Fruit fly (Drosophila melanogaster) whole organism, prepupa: Measurements from ENCODE around the gene CG31957.

Source experiments
- Blimp-1 ChIP-seq: fragments of 200-800 bp; sonication (Bioruptor generic); optimal IDR thresholded peaks from 3 replicates; lab custom pipeline; 2017; ENCODE audit warnings: missing biosample characterization, missing genetic modification characterization, mild to moderate bottlenecking, moderate library complexity, missing genetic modification reagents
- CG10631 ChIP-seq: fragments of 200-800 bp; sonication (Bioruptor generic); optimal IDR thresholded peaks from 2 replicates; lab custom pipeline; 2016; ENCODE audit warnings: missing biosample characterization, missing genetic modification characterization
- CG10669 ChIP-seq: fragments of 200-800 bp; sonication (Bioruptor generic); optimal IDR thresholded peaks from 3 replicates; lab custom pipeline; 2018; ENCODE audit warnings: missing biosample characterization, mild to moderate bottlenecking, missing genetic modification characterization, moderate library complexity
- CG11294 ChIP-seq: fragments of 200-800 bp; sonication (Bioruptor generic); IDR thresholded peaks from 2 replicates; pipeline ENCODE4 v1.3.6; 2022; ENCODE audit warnings: missing biosample characterization, missing genetic modification characterization
- CG11762 ChIP-seq: fragments of 200-800 bp; sonication (Bioruptor generic); optimal IDR thresholded peaks from 3 replicates; lab custom pipeline; 2016; ENCODE audit warnings: missing biosample characterization, missing genetic modification characterization; ENCODE audit not compliant: insufficient read depth
- CG11902 ChIP-seq: fragments of 200-800 bp; sonication (Bioruptor generic); optimal IDR thresholded peaks from 3 replicates; lab custom pipeline; 2016; ENCODE audit warnings: missing biosample characterization, missing genetic modification characterization
- CG15336 ChIP-seq: fragments of 200-800 bp; sonication (Bioruptor generic); IDR thresholded peaks from 2 replicates; pipeline ENCODE4 v1.3.6; 2022; ENCODE audit warnings: missing biosample characterization, missing genetic modification characterization
- CG16779 ChIP-seq: fragments of 200-800 bp; sonication (Bioruptor generic); optimal IDR thresholded peaks from 3 replicates; lab custom pipeline; 2017; ENCODE audit warnings: missing biosample characterization, mild to moderate bottlenecking, missing genetic modification characterization
- CG3032 ChIP-seq: fragments of 200-800 bp; optimal IDR thresholded peaks from 2 replicates; lab custom pipeline; 2019; ENCODE audit warnings: missing biosample characterization, mild to moderate bottlenecking, missing genetic modification characterization, moderate library complexity
- CG31627 ChIP-seq: fragments of 200-800 bp; sonication (Bioruptor generic); optimal IDR thresholded peaks from 3 replicates; lab custom pipeline; 2016; ENCODE audit warnings: missing biosample characterization, missing genetic modification characterization
- CG32006 ChIP-seq: fragments of 200-800 bp; sonication (Bioruptor generic); optimal IDR thresholded peaks from 3 replicates; lab custom pipeline; 2017; ENCODE audit warnings: missing biosample characterization, mild to moderate bottlenecking, missing genetic modification characterization
- CG3919 ChIP-seq: fragments of 200-800 bp; sonication (Bioruptor generic); optimal IDR thresholded peaks from 3 replicates; lab custom pipeline; 2016; ENCODE audit warnings: missing biosample characterization, missing genetic modification characterization
- CG4318 ChIP-seq: fragments of 200-800 bp; sonication (Bioruptor generic); optimal IDR thresholded peaks from 3 replicates; lab custom pipeline; 2017; ENCODE audit warnings: missing biosample characterization, mild to moderate bottlenecking, missing genetic modification characterization
- CG6163 ChIP-seq: fragments of 200-800 bp; sonication (Bioruptor generic); IDR thresholded peaks from 3 replicates; pipeline ENCODE4 v1.3.6; 2022; ENCODE audit warnings: missing biosample characterization, missing genetic modification characterization
- CG6276 ChIP-seq: fragments of 200-800 bp; sonication (Bioruptor generic); optimal IDR thresholded peaks from 2 replicates; lab custom pipeline; 2017; ENCODE audit warnings: missing biosample characterization, mild to moderate bottlenecking, missing genetic modification characterization
- CG6808 ChIP-seq: fragments of 200-800 bp; sonication (Bioruptor generic); optimal IDR thresholded peaks from 3 replicates; lab custom pipeline; 2017; ENCODE audit warnings: missing biosample characterization, missing genetic modification characterization, mild to moderate bottlenecking, moderate library complexity, missing genetic modification reagents
- CG6854 ChIP-seq: fragments of 200-800 bp; sonication (Bioruptor generic); optimal IDR thresholded peaks from 2 replicates; lab custom pipeline; 2017; ENCODE audit warnings: missing biosample characterization, mild to moderate bottlenecking, missing genetic modification characterization
- CG7368 ChIP-seq: fragments of 200-800 bp; sonication (Bioruptor generic); optimal IDR thresholded peaks from 3 replicates; lab custom pipeline; 2016; ENCODE audit warnings: missing biosample characterization, missing genetic modification characterization
- CG8119 ChIP-seq: fragments of 200-800 bp; sonication (Bioruptor generic); IDR thresholded peaks from 3 replicates; pipeline ENCODE4 v1.3.6; 2022; ENCODE audit warnings: missing biosample characterization, missing genetic modification characterization
- CG8319 ChIP-seq: fragments of 200-800 bp; sonication (Bioruptor generic); optimal IDR thresholded peaks from 3 replicates; lab custom pipeline; 2016; ENCODE audit warnings: missing biosample characterization, missing genetic modification characterization
- CG9139 ChIP-seq: fragments of 200-800 bp; sonication (Bioruptor generic); optimal IDR thresholded peaks from 3 replicates; lab custom pipeline; 2017; ENCODE audit warnings: missing biosample characterization, mild to moderate bottlenecking, missing genetic modification characterization
- Eip75B ChIP-seq: fragments of 200-800 bp; sonication (Bioruptor generic); optimal IDR thresholded peaks from 3 replicates; lab custom pipeline; 2016; ENCODE audit warnings: missing biosample characterization, missing genetic modification characterization
- Eip93F ChIP-seq: fragments of 200-800 bp; sonication (Bioruptor generic); optimal IDR thresholded peaks from 2 replicates; lab custom pipeline; 2016; ENCODE audit warnings: missing biosample characterization, mild to moderate bottlenecking, missing genetic modification characterization
- Ets21C ChIP-seq: fragments of 200-800 bp; sonication (Bioruptor generic); optimal IDR thresholded peaks from 3 replicates; lab custom pipeline; 2016; ENCODE audit warnings: missing biosample characterization, missing genetic modification characterization
- Ets96B ChIP-seq: fragments of 200-800 bp; optimal IDR thresholded peaks from 2 replicates; lab custom pipeline; 2019; ENCODE audit warnings: missing biosample characterization, mild to moderate bottlenecking, missing genetic modification characterization, moderate library complexity
- Gug ChIP-seq: fragments of 200-800 bp; sonication (Bioruptor generic); IDR thresholded peaks from 2 replicates; pipeline ENCODE4 v1.3.6; 2022; ENCODE audit warnings: missing biosample characterization, missing genetic modification characterization
- Hr38 ChIP-seq: sonication (Bioruptor generic); optimal IDR thresholded peaks from 2 replicates; lab custom pipeline; 2016; ENCODE audit warnings: missing biosample characterization, missing genetic modification characterization
- Hr39 ChIP-seq: fragments of 200-800 bp; sonication (Bioruptor generic); optimal IDR thresholded peaks from 2 replicates; lab custom pipeline; 2016; ENCODE audit warnings: missing biosample characterization, missing genetic modification characterization
- Hr4 ChIP-seq: fragments of 200-800 bp; sonication (Bioruptor generic); optimal IDR thresholded peaks from 3 replicates; lab custom pipeline; 2016; ENCODE audit warnings: missing biosample characterization, missing genetic modification characterization
- Lpt ChIP-seq: fragments of 200-800 bp; sonication (Bioruptor generic); optimal IDR thresholded peaks from 3 replicates; lab custom pipeline; 2016; ENCODE audit warnings: missing biosample characterization, missing genetic modification characterization
- Met ChIP-seq: fragments of 200-800 bp; sonication (Bioruptor generic); optimal IDR thresholded peaks from 3 replicates; lab custom pipeline; 2016; ENCODE audit warnings: missing biosample characterization, missing genetic modification characterization
- OdsH ChIP-seq: fragments of 200-800 bp; sonication (Bioruptor generic); optimal IDR thresholded peaks from 3 replicates; lab custom pipeline; 2016; ENCODE audit warnings: missing biosample characterization, missing genetic modification characterization
- Smox ChIP-seq: fragments of 200-800 bp; sonication (Bioruptor generic); optimal IDR thresholded peaks from 3 replicates; lab custom pipeline; 2016; ENCODE audit warnings: missing biosample characterization, missing genetic modification characterization
- Sox102F ChIP-seq: fragments of 200-800 bp; sonication (Bioruptor generic); optimal IDR thresholded peaks from 2 replicates; lab custom pipeline; 2016; ENCODE audit warnings: missing biosample characterization, mild to moderate bottlenecking, missing genetic modification characterization
- Sox14 ChIP-seq: fragments of 200-800 bp; sonication (Bioruptor generic); optimal IDR thresholded peaks from 3 replicates; lab custom pipeline; 2016; ENCODE audit warnings: missing biosample characterization, missing genetic modification characterization
- Sox15 ChIP-seq: fragments of 200-800 bp; sonication (Bioruptor generic); optimal IDR thresholded peaks from 3 replicates; lab custom pipeline; 2016; ENCODE audit warnings: missing biosample characterization, missing genetic modification characterization
- dac ChIP-seq: fragments of 200-800 bp; sonication (Bioruptor generic); optimal IDR thresholded peaks from 2 replicates; lab custom pipeline; 2017; ENCODE audit warnings: missing biosample characterization, mild to moderate bottlenecking, missing genetic modification characterization
- dsx ChIP-seq: fragments of 200-800 bp; optimal IDR thresholded peaks from 3 replicates; lab custom pipeline; 2019; ENCODE audit warnings: missing biosample characterization, mild to moderate bottlenecking, missing genetic modification characterization, moderate library complexity; ENCODE audit not compliant: poor library complexity, severe bottlenecking
- eg ChIP-seq: fragments of 200-800 bp; sonication (Bioruptor generic); IDR thresholded peaks from 3 replicates; pipeline ENCODE4 v1.3.6; 2022; ENCODE audit warnings: missing biosample characterization, missing genetic modification characterization
- esn ChIP-seq: fragments of 200-800 bp; sonication (Bioruptor generic); optimal IDR thresholded peaks from 2 replicates; lab custom pipeline; 2016; ENCODE audit warnings: missing biosample characterization, mild to moderate bottlenecking, missing genetic modification characterization, moderate library complexity
- fd59A ChIP-seq: fragments of 200-800 bp; sonication (Bioruptor generic); optimal IDR thresholded peaks from 2 replicates; lab custom pipeline; 2017; ENCODE audit warnings: missing biosample characterization, mild to moderate bottlenecking, missing genetic modification characterization, missing genetic modification reagents
- fd85E ChIP-seq: fragments of 200-800 bp; sonication (Bioruptor generic); optimal IDR thresholded peaks from 3 replicates; lab custom pipeline; 2016; ENCODE audit warnings: missing biosample characterization, missing genetic modification characterization
- fkh ChIP-seq: fragments of 200-800 bp; sonication (Bioruptor generic); optimal IDR thresholded peaks from 3 replicates; lab custom pipeline; 2017; ENCODE audit warnings: missing biosample characterization, mild to moderate bottlenecking, missing genetic modification characterization, moderate library complexity
- lz ChIP-seq: fragments of 200-800 bp; sonication (Bioruptor generic); optimal IDR thresholded peaks from 3 replicates; lab custom pipeline; 2016; ENCODE audit warnings: missing biosample characterization, missing genetic modification characterization
- net ChIP-seq: fragments of 200-800 bp; sonication (Bioruptor generic); optimal IDR thresholded peaks from 3 replicates; lab custom pipeline; 2016; ENCODE audit warnings: missing biosample characterization, missing genetic modification characterization
- pdm3 ChIP-seq: fragments of 200-800 bp; sonication (Bioruptor generic); optimal IDR thresholded peaks from 3 replicates; lab custom pipeline; 2016; ENCODE audit warnings: missing biosample characterization, missing genetic modification characterization
- salr ChIP-seq, 2 experiments: fragments of 200-800 bp; sonication (Bioruptor generic); optimal IDR thresholded peaks; 3 replicates each; lab custom pipeline; 2016 to 2018; ENCODE audit warnings: missing biosample characterization in 2 of 2, missing genetic modification characterization in 2 of 2, mild to moderate bottlenecking in 1 of 2
- spab ChIP-seq: fragments of 200-800 bp; sonication (Bioruptor generic); optimal IDR thresholded peaks from 2 replicates; lab custom pipeline; 2017; ENCODE audit warnings: missing biosample characterization, mild to moderate bottlenecking, missing genetic modification characterization, missing genetic modification reagents
- ss ChIP-seq, 2 experiments: fragments of 200-800 bp; sonication (Bioruptor generic); optimal IDR thresholded peaks; 2 replicates in 1 of 2; 3 replicates in 1 of 2; lab custom pipeline; 2017 to 2018; ENCODE audit warnings: mild to moderate bottlenecking in 2 of 2, missing biosample characterization in 2 of 2, missing genetic modification characterization in 2 of 2, moderate library complexity in 1 of 2
- svp ChIP-seq: fragments of 200-800 bp; sonication (Bioruptor generic); peaks from one replicate; lab custom pipeline; 2016; ENCODE audit warnings: missing biosample characterization, missing genetic modification characterization
- topi ChIP-seq: fragments of 200-800 bp; sonication (Bioruptor generic); optimal IDR thresholded peaks from 3 replicates; lab custom pipeline; 2016; ENCODE audit warnings: missing biosample characterization, missing genetic modification characterization
- vri ChIP-seq: fragments of 200-800 bp; sonication (Bioruptor generic); optimal IDR thresholded peaks from 3 replicates; lab custom pipeline; 2016; ENCODE audit warnings: missing biosample characterization, mild to moderate bottlenecking, missing genetic modification characterization

The CG31957 gene

DNA sequence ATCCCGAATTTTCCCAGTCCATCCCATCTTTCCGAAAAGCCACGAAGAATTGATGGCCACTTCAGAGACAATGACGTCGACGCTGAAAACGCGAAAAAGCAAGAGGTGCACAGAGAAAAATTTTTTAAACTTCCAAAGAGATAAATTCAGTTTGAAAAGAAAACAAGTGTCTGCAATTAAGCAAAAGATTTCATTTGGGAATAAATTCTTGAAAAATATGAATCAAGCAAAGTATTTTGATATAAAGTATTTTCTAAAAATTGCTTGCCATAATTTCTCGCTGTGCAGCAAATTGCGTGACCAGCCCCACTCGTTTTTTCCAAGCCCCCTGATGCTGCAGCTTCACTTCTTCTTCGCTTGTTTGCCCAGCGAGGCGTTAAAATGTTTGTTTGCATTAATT is 9.9 kb upstream of the CG31957 start:
- peak in 1 of 2 experiments; percentile 68 for TF ChIP-seq salr (GFP tag; optimal IDR thresholded peaks at IDR 0.05; lab: Kevin White, UChicago)
- TF ChIP-seq CG8119 (GFP tag; lab: Robert Waterston, UW), result peak; percentile 90
- peak; percentile 75 for TF ChIP-seq Sox14 (GFP tag; lab: Kevin White, UChicago)
- peak; percentile 45 for TF ChIP-seq CG6808 (GFP tag; lab: Kevin White, UChicago)
- TF ChIP-seq eg, result peak; percentile 88
- TF ChIP-seq CG7368 (GFP tag; lab: Kevin White, UChicago), result peak; percentile 17
- peak; percentile 85 for TF ChIP-seq CG6163 (GFP tag; lab: Robert Waterston, UW)
- peak; percentile 32 for TF ChIP-seq Hr38 (GFP tag; lab: Kevin White, UChicago)
- peak; percentile 77 for TF ChIP-seq OdsH
- TF ChIP-seq Hr39, result peak; percentile 72
- TF ChIP-seq CG3919 (GFP tag; lab: Kevin White, UChicago), result peak; percentile 69
- peak; percentile 75 for TF ChIP-seq CG10631 (GFP tag; lab: Kevin White, UChicago)
- no peak for TF ChIP-seq Eip93F (GFP tag; lab: Kevin White, UChicago)
- TF ChIP-seq CG6276 (GFP tag; lab: Kevin White, UChicago), result peak; percentile 60
- peak; percentile 73 for TF ChIP-seq Gug (GFP tag; lab: Robert Waterston, UW)
- peak; percentile 92 for TF ChIP-seq CG32006 (GFP tag; lab: Kevin White, UChicago)
- TF ChIP-seq spab, result peak; percentile 46
- peak; percentile 67 for TF ChIP-seq lz
- TF ChIP-seq CG11902 (GFP tag; lab: Kevin White, UChicago), result peak; percentile 28
- TF ChIP-seq Ets96B (tag; lab: Kevin White, UChicago), result peak; percentile 44
- no peak for TF ChIP-seq CG6854
- peak; percentile 53 for TF ChIP-seq Lpt
- peak; percentile 43 for TF ChIP-seq CG11762 (GFP tag; lab: Kevin White, UChicago)
- peak; percentile 21 for TF ChIP-seq Sox15
- TF ChIP-seq Ets21C, result peak; percentile 58
- TF ChIP-seq fd85E (GFP tag; lab: Kevin White, UChicago), result no peak
- peak; percentile 89 for TF ChIP-seq CG15336 (GFP tag; lab: Robert Waterston, UW)
- peak; percentile 61 for TF ChIP-seq CG31627 (GFP tag; lab: Kevin White, UChicago)
- peak; percentile 78 for TF ChIP-seq dac
- TF ChIP-seq Eip75B (GFP tag; lab: Kevin White, UChicago), result peak; percentile 57
- peak; percentile 70 for TF ChIP-seq topi (GFP tag; lab: Kevin White, UChicago)
- peak; percentile 4 for TF ChIP-seq CG8319
- TF ChIP-seq CG16779 (tag; lab: Kevin White, UChicago), result no peak
- TF ChIP-seq svp (GFP tag; lab: Kevin White, UChicago), result peak; percentile 81
- peak; percentile 73 for TF ChIP-seq net
- TF ChIP-seq Hr4 (GFP tag; lab: Kevin White, UChicago), result peak; percentile 82
- peak; percentile 36 to 84 for TF ChIP-seq ss (GFP tag; optimal IDR thresholded peaks at IDR 0.05; lab: Kevin White, UChicago)
- TF ChIP-seq Sox102F (GFP tag; lab: Kevin White, UChicago), result peak; percentile 72
- TF ChIP-seq Smox (GFP tag; lab: Kevin White, UChicago), result peak; percentile 66
- peak; percentile 51 for TF ChIP-seq CG3032
- peak; percentile 64 for TF ChIP-seq Met
- peak; percentile 43 for TF ChIP-seq fd59A (GFP tag; lab: Kevin White, UChicago)
- peak; percentile 40 for TF ChIP-seq dsx (GFP tag; lab: Kevin White, UChicago)
- no peak for TF ChIP-seq fkh (GFP tag; lab: Kevin White, UChicago)
- no peak for TF ChIP-seq Blimp-1 (GFP tag; lab: Kevin White, UChicago)
- peak; percentile 40 for TF ChIP-seq vri (GFP tag; lab: Kevin White, UChicago)
- no peak for TF ChIP-seq CG9139 (GFP tag; lab: Kevin White, UChicago)
- peak; percentile 54 for TF ChIP-seq CG10669 (GFP tag; lab: Kevin White, UChicago)
- peak; percentile 78 for TF ChIP-seq esn
- peak; percentile 76 for TF ChIP-seq CG4318 (GFP tag; lab: Kevin White, UChicago)
- TF ChIP-seq CG11294 (GFP tag; lab: Robert Waterston, UW), result 0 out of 2 replicates have a peak, but pooled peaks have one; percentile 50
- TF ChIP-seq pdm3 (GFP tag; lab: Kevin White, UChicago), result peak; percentile 74
